Worm (Caenorhabditis elegans) whole organism, L1 larva: ENCODE results near the gene T25E12.16.

ENCODE experiments used
- aha-1 ChIP-seq: fragments of 150-350 bp; optimal IDR thresholded peaks from 2 replicates; lab custom pipeline; 2014; ENCODE audit warnings: missing biosample characterization, missing genetic modification characterization
- elt-2 ChIP-seq: sonication (generic microtip); optimal IDR thresholded peaks from 2 replicates; lab custom pipeline; 2016; ENCODE audit warnings: missing genetic modification characterization, mild to moderate bottlenecking, inconsistent platforms, missing compliant biosample characterization, missing genetic modification reagents
- fkh-10 ChIP-seq: sonication (generic microtip); optimal IDR thresholded peaks from 2 replicates; lab custom pipeline; 2017; ENCODE audit warnings: missing biosample characterization, missing genetic modification reagents, missing genetic modification characterization
- hlh-17 ChIP-seq: fragments of 200-800 bp; sonication (Bioruptor generic); optimal IDR thresholded peaks from 2 replicates; lab custom pipeline; 2018; ENCODE audit warnings: missing genetic modification characterization, mild to moderate bottlenecking, missing compliant biosample characterization, moderate library complexity, borderline replicate concordance
- jun-1 ChIP-seq: fragments of 150-350 bp; optimal IDR thresholded peaks from 2 replicates; lab custom pipeline; 2014; ENCODE audit warnings: missing biosample characterization, missing genetic modification reagents, missing genetic modification characterization
- nhr-12 ChIP-seq: sonication (generic microtip); optimal IDR thresholded peaks from 2 replicates; lab custom pipeline; 2017; ENCODE audit warnings: missing biosample characterization, missing genetic modification characterization
- nhr-237 ChIP-seq: fragments of 150-350 bp; optimal IDR thresholded peaks from 2 replicates; lab custom pipeline; 2014; ENCODE audit warnings: missing biosample characterization, missing genetic modification characterization
- nhr-76 ChIP-seq: sonication (generic microtip); optimal IDR thresholded peaks from 2 replicates; lab custom pipeline; 2017; ENCODE audit warnings: missing biosample characterization, missing genetic modification characterization
- pag-3 ChIP-seq: sonication (generic microtip); optimal IDR thresholded peaks from 2 replicates; lab custom pipeline; 2017; ENCODE audit warnings: missing genetic modification characterization, mild to moderate bottlenecking, missing compliant biosample characterization, antibody characterized with exemption, borderline replicate concordance; ENCODE audit not compliant: insufficient read depth
- skn-1 ChIP-seq: fragments of 150-350 bp; optimal IDR thresholded peaks from 2 replicates; lab custom pipeline; 2014; ENCODE audit warnings: missing biosample characterization, missing genetic modification characterization
- snpc-4 ChIP-seq: fragments of 150-350 bp; optimal IDR thresholded peaks from 2 replicates; lab custom pipeline; 2014; ENCODE audit warnings: missing biosample characterization, missing genetic modification characterization
- ztf-11 ChIP-seq, 2 experiments: sonication (generic microtip); optimal IDR thresholded peaks; 2 replicates each; lab custom pipeline; 2016 to 2017; ENCODE audit warnings: missing genetic modification characterization in 2 of 2, missing biosample characterization in 1 of 2, missing compliant biosample characterization in 1 of 2

DNA sequence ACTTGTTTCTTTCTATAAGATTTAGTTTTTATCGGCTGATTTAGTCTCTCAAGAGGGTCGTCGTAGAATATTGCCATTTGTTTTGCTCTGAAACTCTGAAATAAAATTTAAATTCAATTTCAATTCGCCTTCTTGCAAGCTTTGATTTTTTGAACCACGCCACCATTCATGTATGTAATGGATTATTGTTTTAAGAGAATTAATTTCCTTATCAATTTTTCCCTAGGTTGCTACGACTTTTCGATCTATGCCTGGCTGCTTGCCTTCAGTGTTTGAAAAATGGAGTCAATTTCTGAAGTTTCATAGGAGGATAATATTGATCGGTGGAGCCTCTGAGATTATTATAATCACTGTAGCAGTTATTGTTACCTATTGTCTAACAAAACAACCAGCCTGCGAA is 1.9 kb upstream of the T25E12.16 start, which contains the start of the genes clec-38 and clec-34:
- no peak for TF ChIP-seq nhr-237
- no peak for TF ChIP-seq skn-1 (tag; lab: Kevin White, UChicago)
- TF ChIP-seq snpc-4 (tag; lab: Kevin White, UChicago): no peak
- no peak for TF ChIP-seq pag-3 (tag; lab: Kevin White, UChicago)
- no peak for TF ChIP-seq nhr-76 (tag; lab: Kevin White, UChicago)
- TF ChIP-seq hlh-17 (GFP tag; lab: Kevin White, UChicago): no peak
- no peak for TF ChIP-seq ztf-11 (tag; optimal IDR thresholded peaks at IDR 0.05; lab: Kevin White, UChicago)
- TF ChIP-seq nhr-12 (tag; lab: Kevin White, UChicago): no peak
- no peak for TF ChIP-seq fkh-10 (GFP tag; lab: Kevin White, UChicago)
- no peak for TF ChIP-seq jun-1 (tag; lab: Kevin White, UChicago)
- no peak for TF ChIP-seq aha-1
- TF ChIP-seq elt-2 (tag; lab: Kevin White, UChicago): no peak
